Fruit fly (Drosophila melanogaster): Measurements from ENCODE around the gene Gmd.
A peak's percentile ranks its signal among the peaks of the same experiment; 100 is the strongest.

Gmd gene

dm6 chr2L:4945300-4945699, 31.5 kb downstream of the Gmd start, which contains the start of the genes mRpL24 and betaggt-I (continued):
- no peak for TF ChIP-seq eyg (GFP tag; optimal IDR thresholded peaks at IDR 0.05)
- TF ChIP-seq sima (GFP tag; optimal IDR thresholded peaks at IDR 0.05) = no peak
- peak; percentile 84 for TF ChIP-seq CG17802 (tag; optimal IDR thresholded peaks at IDR 0.05)
- peak; percentile 85 for TF ChIP-seq psq (GFP tag; optimal IDR thresholded peaks at IDR 0.05)
- peak; percentile 99 for TF ChIP-seq row (GFP tag; IDR thresholded peaks at IDR 0.05)
- peak; percentile 74 for TF ChIP-seq wek (GFP tag; optimal IDR thresholded peaks at IDR 0.05)
- peak; percentile 71 for TF ChIP-seq CG15073 (GFP tag; optimal IDR thresholded peaks at IDR 0.05)
- no peak for TF ChIP-seq eve (GFP tag; optimal IDR thresholded peaks at IDR 0.05)
- peak; percentile 85 for TF ChIP-seq HLH54F (GFP tag; optimal IDR thresholded peaks at IDR 0.05)
- peak; percentile 88 for TF ChIP-seq CG3726 (GFP tag; IDR thresholded peaks at IDR 0.05)
- TF ChIP-seq Hand (GFP tag; optimal IDR thresholded peaks at IDR 0.05) = peak; percentile 77
- peak; percentile 97 for TF ChIP-seq ranshi (GFP tag; IDR thresholded peaks at IDR 0.05)
- peak; percentile 92 for TF ChIP-seq dimm (GFP tag; IDR thresholded peaks at IDR 0.05)
- TF ChIP-seq dmrt99B (tag; optimal IDR thresholded peaks at IDR 0.05) = peak; percentile 95
- peak; percentile 88 for TF ChIP-seq sisA (GFP tag; IDR thresholded peaks at IDR 0.05)
- TF ChIP-seq hkb (optimal IDR thresholded peaks at IDR 0.05) = no peak
- peak; percentile 97 for TF ChIP-seq hkb (GFP tag; IDR thresholded peaks at IDR 0.05)
- TF ChIP-seq phol (tag; optimal IDR thresholded peaks at IDR 0.05) = peak; percentile 98
- peak; percentile 71 for TF ChIP-seq CG10274 (GFP tag; optimal IDR thresholded peaks at IDR 0.05)
- peak; percentile 38 for TF ChIP-seq Mes4 (GFP tag; optimal IDR thresholded peaks at IDR 0.05)
- TF ChIP-seq sob (GFP tag; IDR thresholded peaks at IDR 0.05) = peak; percentile 97
- peak; percentile 28 for TF ChIP-seq CG11398 (GFP tag; optimal IDR thresholded peaks at IDR 0.05)
- TF ChIP-seq CG2678 (tag; optimal IDR thresholded peaks at IDR 0.05) = peak; percentile 98
- no peak for TF ChIP-seq ato (GFP tag; IDR thresholded peaks at IDR 0.05; ENCODE audit: partially characterized antibody)
- TF ChIP-seq maf-S (GFP tag; optimal IDR thresholded peaks at IDR 0.05) = peak; percentile 80
- no peak for TF ChIP-seq br (optimal IDR thresholded peaks at IDR 0.05)
- peak; percentile 96 for TF ChIP-seq gsb-n (tag; optimal IDR thresholded peaks at IDR 0.05)
- TF ChIP-seq slp2 (GFP tag; optimal IDR thresholded peaks at IDR 0.05) = peak; percentile 68
- TF ChIP-seq Sox102F (GFP tag; optimal IDR thresholded peaks at IDR 0.05) = peak; percentile 98
- peak; percentile 91 for TF ChIP-seq Usf (GFP tag; optimal IDR thresholded peaks at IDR 0.05)
- peak; percentile 95 for TF ChIP-seq CG2889 (GFP tag; IDR thresholded peaks at IDR 0.05)
- peak; percentile 97 for TF ChIP-seq CG32532 (GFP tag; IDR thresholded peaks at IDR 0.05)
- TF ChIP-seq Asciz (GFP tag; optimal IDR thresholded peaks at IDR 0.05) = peak; percentile 90
- peak; percentile 97 for TF ChIP-seq tgo (GFP tag; IDR thresholded peaks at IDR 0.05)
- TF ChIP-seq CG1602 (GFP tag; optimal IDR thresholded peaks at IDR 0.05) = peak; percentile 96
- peak; percentile 70 for TF ChIP-seq gcm2 (GFP tag; optimal IDR thresholded peaks at IDR 0.05)
- TF ChIP-seq CG13296 (GFP tag; optimal IDR thresholded peaks at IDR 0.05) = peak; percentile 95
- peak; percentile 96 for TF ChIP-seq sug (tag; optimal IDR thresholded peaks at IDR 0.05)
- TF ChIP-seq dpn (GFP tag; optimal IDR thresholded peaks at IDR 0.05) = peak; percentile 50 to 95
- TF ChIP-seq jigr1 (GFP tag; IDR thresholded peaks at IDR 0.05) = peak; percentile 67; the same call in 2 of the 3 replicates
- TF ChIP-seq chinmo (GFP tag; IDR thresholded peaks at IDR 0.05; ENCODE audit: partially characterized antibody) = no peak
- peak; percentile 94 for TF ChIP-seq ind (GFP tag; optimal IDR thresholded peaks at IDR 0.05)
- TF ChIP-seq dati (GFP tag; IDR thresholded peaks at IDR 0.05) = peak; percentile 79
- peak; percentile 89 for TF ChIP-seq CG17612 (GFP tag; IDR thresholded peaks at IDR 0.05)
- peak; percentile 86 for TF ChIP-seq schlank (tag; optimal IDR thresholded peaks at IDR 0.05)
- TF ChIP-seq trh (GFP tag; optimal IDR thresholded peaks at IDR 0.05) = peak; percentile 89
- TF ChIP-seq CG6254 (GFP tag; optimal IDR thresholded peaks at IDR 0.05) = peak; percentile 86
- TF ChIP-seq CG17186 (GFP tag; optimal IDR thresholded peaks at IDR 0.05) = peak; percentile 36
- peak; percentile 94 for TF ChIP-seq wdn (GFP tag; IDR thresholded peaks at IDR 0.05)
- TF ChIP-seq disco-r (GFP tag; optimal IDR thresholded peaks at IDR 0.05) = peak; percentile 53
- TF ChIP-seq CG4360 (GFP tag; IDR thresholded peaks at IDR 0.05) = peak; percentile 76
- peak; percentile 97 for TF ChIP-seq CG7839 (tag; optimal IDR thresholded peaks at IDR 0.05)

Data from whole organism, embryonic.